Worm (Caenorhabditis elegans): ENCODE data around the gene tsp-21.

Gene tsp-21

DNA sequence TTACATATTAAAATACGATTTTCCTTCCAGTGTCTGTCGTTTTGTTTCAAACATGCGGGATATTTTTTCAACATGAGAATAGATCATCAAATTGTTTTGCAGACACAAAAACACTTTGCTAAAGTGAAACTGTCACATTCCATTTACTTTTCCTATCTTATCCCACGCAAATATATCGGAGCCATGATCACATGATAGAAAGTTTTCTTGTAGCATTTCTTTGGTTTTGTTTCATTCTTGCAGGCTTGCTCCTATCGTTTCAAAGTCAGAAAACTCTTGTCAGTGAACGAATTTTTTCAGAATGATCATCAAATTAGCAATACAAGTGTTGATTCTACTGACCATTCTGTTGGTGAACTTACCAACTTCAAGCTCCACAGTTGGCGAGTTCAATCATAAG, 10.9 kb upstream of the tsp-21 start, which contains the start of gene C17G1.2:
TSS of gene C17G1.2 (plus strand) at position 301 of the 400 bp plus-strand sequence.
- TF ChIP-seq ztf-1 (GFP tag; conservative IDR thresholded peaks at IDR 0.05) (no peak), nhr-237 (tag; optimal IDR thresholded peaks at IDR 0.05) (no peak), zag-1 (tag; optimal IDR thresholded peaks at IDR 0.05) (no peak), mab-5 (tag; optimal IDR thresholded peaks at IDR 0.05) (no peak), dmd-4 (tag; optimal IDR thresholded peaks at IDR 0.05) (no peak)

DNA sequence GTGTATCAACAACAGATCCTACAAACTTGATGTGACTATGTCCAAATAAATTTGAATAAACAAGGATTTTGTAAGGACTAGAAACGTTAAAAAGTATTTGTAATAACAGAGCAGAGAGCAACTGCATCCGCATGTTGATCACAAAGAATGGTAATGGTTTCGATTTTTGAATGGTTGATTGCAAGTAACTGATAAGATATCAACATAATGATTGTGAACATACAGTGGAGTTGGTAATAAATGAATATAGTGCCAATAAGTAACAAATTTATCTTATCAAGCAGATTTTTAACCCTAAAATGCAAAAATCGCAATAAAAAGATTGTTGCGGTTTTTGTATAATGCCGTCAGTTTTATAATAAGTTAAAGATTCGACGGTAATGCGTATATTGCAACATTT, 7.2 kb upstream of the tsp-21 start, which contains the start of gene ugt-23:
TSS of gene ugt-23 (minus strand) at position 212 of the 400 bp plus-strand sequence.
- no peak for TF ChIP-seq skn-1 (tag; optimal IDR thresholded peaks at IDR 0.05)
- TF ChIP-seq fos-1 (tag; optimal IDR thresholded peaks at IDR 0.05) = peak; percentile 69

DNA sequence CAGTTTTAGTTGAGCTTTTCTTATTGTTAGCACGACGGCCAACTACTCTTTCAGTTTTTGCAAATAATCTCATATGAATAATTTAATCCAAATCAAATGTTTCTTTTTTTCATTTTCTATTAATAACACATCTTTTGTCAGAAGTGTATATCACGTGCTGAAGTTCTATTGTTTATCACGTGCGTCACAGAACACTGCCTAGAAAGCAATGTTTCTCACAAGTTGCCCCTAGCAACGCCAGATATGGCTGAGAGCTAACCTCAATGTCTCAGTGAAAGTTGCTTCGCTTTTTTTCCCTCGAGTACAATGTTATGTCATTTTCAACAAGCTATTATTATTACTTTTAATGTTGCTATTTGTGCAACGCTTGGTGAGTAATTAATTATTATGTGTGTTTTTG, 4.2 kb upstream of the tsp-21 start:
- TF ChIP-seq ztf-4 (tag; optimal IDR thresholded peaks at IDR 0.05) = no peak
- peak; percentile 29 for TF ChIP-seq nhr-21 (tag; optimal IDR thresholded peaks at IDR 0.05)
- peak; percentile 30 for TF ChIP-seq C34F6.9 (tag; optimal IDR thresholded peaks at IDR 0.05)

DNA sequence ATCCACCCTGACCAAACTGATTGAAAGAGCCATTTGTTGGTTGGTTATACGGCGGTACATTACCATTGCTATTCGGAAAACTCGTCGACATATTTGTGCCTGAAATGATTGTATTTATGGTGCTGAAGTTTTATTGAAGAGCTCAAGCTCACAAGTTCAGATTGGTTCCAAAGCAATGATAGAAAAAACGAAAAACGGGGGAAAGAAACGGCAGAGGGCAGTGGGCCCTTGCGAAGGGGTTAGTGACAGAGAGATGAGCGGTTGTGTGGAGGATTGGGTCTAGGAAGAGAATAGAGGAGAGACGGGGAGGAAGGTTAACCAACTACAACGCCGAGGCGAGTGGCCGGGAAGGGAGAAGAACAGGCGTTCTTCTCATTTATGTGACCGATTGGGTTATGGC, 809 bp upstream of the tsp-21 start, which contains the start of gene nra-3:
TSS of gene nra-3 (minus strand) at position 101 of the 400 bp plus-strand sequence.
- TF ChIP-seq mab-5 (tag; optimal IDR thresholded peaks at IDR 0.05) (no peak), unc-55 (GFP tag; optimal IDR thresholded peaks at IDR 0.05) (no peak), F13H6.1 (tag; optimal IDR thresholded peaks at IDR 0.05) (peak; percentile 17)

DNA sequence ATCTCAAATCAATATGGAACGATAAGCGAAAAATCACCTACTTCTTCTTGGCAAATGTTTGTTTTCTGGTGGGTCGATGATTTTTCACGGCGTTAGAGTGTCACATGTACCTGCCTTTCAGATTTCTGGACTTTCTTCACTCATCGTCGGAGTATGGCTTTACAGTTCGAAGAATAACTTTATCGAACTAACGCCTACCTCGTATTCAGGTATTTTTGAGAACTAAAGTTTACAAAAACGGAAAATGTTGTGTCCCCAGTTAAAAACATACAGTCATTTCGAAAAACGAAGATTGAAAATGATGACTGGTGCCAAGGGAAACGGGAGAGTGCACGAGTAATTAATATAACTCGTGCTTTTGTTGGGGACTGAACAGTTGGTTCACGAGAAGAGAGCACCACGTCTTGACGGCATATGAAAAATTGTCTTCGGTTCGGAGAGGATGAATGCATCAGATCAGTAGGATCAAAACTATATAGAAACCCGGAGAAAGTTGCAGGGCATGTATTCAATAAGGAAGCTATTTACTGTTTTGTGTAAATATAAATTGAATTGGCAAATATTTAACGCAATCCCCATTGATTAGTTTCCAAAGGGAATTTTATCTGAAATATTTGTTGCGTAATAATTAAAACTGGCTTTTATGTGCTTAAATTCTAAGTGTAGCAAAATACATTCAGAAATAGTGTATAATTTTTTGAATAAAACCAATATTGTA, 1.3 kb downstream of the tsp-21 start:
- TF ChIP-seq ztf-11 (tag; optimal IDR thresholded peaks at IDR 0.05) (no peak), ama-1 (optimal IDR thresholded peaks at IDR 0.05) (peak; percentile 2), fos-1 (tag; optimal IDR thresholded peaks at IDR 0.05) (no peak), nhr-129 (tag; optimal IDR thresholded peaks at IDR 0.05) (peak; percentile 38), ztf-4 (tag; optimal IDR thresholded peaks at IDR 0.05) (no peak), elt-1 (tag; optimal IDR thresholded peaks at IDR 0.05) (no peak)

DNA sequence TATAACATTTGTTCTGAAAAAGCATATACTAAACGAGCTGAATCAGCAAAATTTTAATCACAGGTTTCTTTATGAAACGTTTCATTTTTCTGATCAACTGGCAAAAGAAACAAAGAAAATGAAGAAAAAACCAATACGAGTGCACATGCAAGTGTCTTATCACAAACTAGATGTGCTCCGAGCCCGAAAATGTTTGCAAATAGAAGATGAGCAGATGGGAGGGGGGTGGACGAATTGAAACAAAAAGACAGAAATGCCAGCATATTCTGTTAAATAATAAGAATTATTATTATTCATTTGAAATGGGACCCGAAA, 1.8 kb downstream of the tsp-21 start:
- TF ChIP-seq ama-1 (optimal IDR thresholded peaks at IDR 0.05) (no peak), fos-1 (tag; optimal IDR thresholded peaks at IDR 0.05) (peak; percentile 79), unc-55 (GFP tag; optimal IDR thresholded peaks at IDR 0.05) (no peak)

DNA sequence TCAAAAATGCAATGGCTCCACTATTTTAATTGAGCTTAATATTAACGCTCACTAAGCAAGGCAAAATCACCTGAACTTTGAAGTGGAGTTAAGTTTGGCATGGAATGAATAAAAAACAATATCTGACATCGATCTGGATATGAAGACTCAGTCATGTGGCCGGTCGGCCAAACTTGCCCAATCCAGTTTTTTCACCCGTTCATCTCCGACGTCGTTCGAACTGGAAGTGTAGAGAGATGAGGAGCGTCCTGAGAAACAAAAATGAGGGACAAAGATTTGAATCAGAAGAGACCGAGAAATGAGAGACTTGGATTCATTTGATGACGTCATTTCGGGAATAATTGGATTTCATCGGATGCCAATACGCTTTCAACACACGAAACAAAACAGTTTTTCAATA, 5.9 kb downstream of the tsp-21 start:
- peak; percentile 56 for TF ChIP-seq nhr-21 (tag; optimal IDR thresholded peaks at IDR 0.05)
- TF ChIP-seq snpc-4 (tag; optimal IDR thresholded peaks at IDR 0.05) = no peak
- TF ChIP-seq mdl-1 (tag; optimal IDR thresholded peaks at IDR 0.05) = no peak
- peak; percentile 30 for TF ChIP-seq nhr-25 (tag; optimal IDR thresholded peaks at IDR 0.05)
- TF ChIP-seq aly-2 (tag; optimal IDR thresholded peaks at IDR 0.05) = no peak
- TF ChIP-seq alr-1 (tag; optimal IDR thresholded peaks at IDR 0.05) = no peak
- TF ChIP-seq lin-11 (tag; optimal IDR thresholded peaks at IDR 0.05) = no peak
- no peak for TF ChIP-seq blmp-1 (tag; optimal IDR thresholded peaks at IDR 0.05; ENCODE audit: insufficient read depth)
- no peak for TF ChIP-seq lin-39 (tag; optimal IDR thresholded peaks at IDR 0.05)
- no peak for TF ChIP-seq crh-2 (tag; optimal IDR thresholded peaks at IDR 0.05)
- no peak for TF ChIP-seq nhr-129 (tag; optimal IDR thresholded peaks at IDR 0.05)
- peak; percentile 39 for TF ChIP-seq sem-4 (tag; optimal IDR thresholded peaks at IDR 0.05)

DNA sequence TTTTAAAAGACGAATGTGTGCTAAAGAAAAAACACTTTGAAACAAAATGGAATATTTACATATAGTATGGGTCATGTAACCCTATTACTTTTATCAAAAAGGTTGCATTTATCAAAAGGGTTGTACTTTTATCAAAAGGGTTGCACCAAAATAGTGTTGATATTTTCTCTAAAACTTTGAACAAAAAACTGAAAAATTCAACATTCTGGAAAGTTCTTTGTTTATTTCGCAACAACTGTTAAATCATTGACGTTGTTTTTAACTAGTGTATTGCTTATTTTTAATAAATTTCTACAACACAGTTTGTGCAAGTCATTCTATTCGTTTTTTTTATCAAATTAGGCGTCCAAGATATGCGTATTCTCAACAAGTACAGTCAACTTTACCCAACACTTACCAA, 6.4 kb downstream of the tsp-21 start, which contains the start of the genes C17G1.5 and C17G1.14:
TSS of gene C17G1.5 (plus strand) at position 266 of the 400 bp plus-strand sequence.
TSS of gene C17G1.14 (plus strand) at position 277 of the 400 bp plus-strand sequence.
- TF ChIP-seq mab-5 (tag; optimal IDR thresholded peaks at IDR 0.05) = no peak
- no peak for TF ChIP-seq nhr-11 (tag; optimal IDR thresholded peaks at IDR 0.05)
- peak; percentile 2 for TF ChIP-seq unc-55 (GFP tag; optimal IDR thresholded peaks at IDR 0.05)
